Worm (Caenorhabditis elegans): Measurements from ENCODE around the gene ZK250.13.
"Not testable (repeated sequence)": the region's sequence is repeated elsewhere in the genome, so short reads cannot be mapped to it uniquely, and the experiment has no call there.

DNA sequence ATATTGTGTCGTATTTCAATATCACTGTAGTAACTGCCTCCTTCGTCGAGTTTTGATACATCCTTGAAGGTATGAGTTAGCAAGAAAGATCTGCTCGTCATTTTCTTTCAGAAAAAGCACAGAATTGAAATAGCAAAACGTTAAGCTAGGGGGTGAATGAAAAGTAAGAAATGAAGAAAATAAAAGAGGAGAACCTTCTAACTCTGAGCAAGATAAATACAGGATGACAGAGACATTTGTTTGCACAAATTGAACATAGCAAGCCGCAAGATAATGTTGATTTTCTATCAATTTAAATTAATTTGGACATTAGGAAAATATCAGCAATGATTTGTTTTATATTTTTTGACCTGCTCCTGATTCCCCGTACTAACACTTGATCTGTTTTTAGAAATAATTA, 16.0 kb upstream of the ZK250.13 start, which contains the start of gene math-49:
- TF ChIP-seq ceh-82 (tag; optimal IDR thresholded peaks at IDR 0.05); elt-3 (tag; optimal IDR thresholded peaks at IDR 0.05); skn-1 (tag; optimal IDR thresholded peaks at IDR 0.05); fkh-10 (GFP tag; optimal IDR thresholded peaks at IDR 0.05); zag-1 (tag; optimal IDR thresholded peaks at IDR 0.05); nhr-237 (tag; optimal IDR thresholded peaks at IDR 0.05); ztf-11 (tag; optimal IDR thresholded peaks at IDR 0.05); snpc-4 (tag; optimal IDR thresholded peaks at IDR 0.05); ztf-4 (tag; optimal IDR thresholded peaks at IDR 0.05); eor-1 (tag; optimal IDR thresholded peaks at IDR 0.05): not testable (repeated sequence)
